Worm (Caenorhabditis elegans) whole organism, early embryonic: ENCODE results near the gene F22F1.3.

Source experiments
- aly-1 ChIP-seq: sonication (generic microtip); optimal IDR thresholded peaks from 2 replicates; lab custom pipeline; 2016; ENCODE audit warnings: missing genetic modification characterization, missing compliant biosample characterization
- ama-1 ChIP-seq: fragments of 150-350 bp; optimal IDR thresholded peaks from 2 replicates; lab custom pipeline; 2014
- ceh-13 ChIP-seq: fragments of 200-800 bp; sonication (Bioruptor generic); optimal IDR thresholded peaks from 2 replicates; lab custom pipeline; 2018; ENCODE audit warnings: mild to moderate bottlenecking, missing genetic modification characterization, missing compliant biosample characterization
- ets-7 ChIP-seq: sonication (generic microtip); optimal IDR thresholded peaks from 2 replicates; lab custom pipeline; 2016; ENCODE audit warnings: missing genotype, missing genetic modification characterization, missing compliant biosample characterization
- flt-1 ChIP-seq: fragments of 200-800 bp; sonication (Bioruptor generic); IDR thresholded peaks from 2 replicates; pipeline ENCODE4 v1.3.6; 2022; ENCODE audit warnings: missing genetic modification characterization, missing compliant biosample characterization
- scrt-1 ChIP-seq: fragments of 200-800 bp; sonication (Bioruptor generic); IDR thresholded peaks from 2 replicates; pipeline ENCODE4 v1.3.6; 2022; ENCODE audit warnings: missing genetic modification characterization, missing compliant biosample characterization
- sea-1 ChIP-seq: fragments of 200-800 bp; sonication (Bioruptor generic); conservative IDR thresholded peaks from 2 replicates; pipeline ENCODE4 v1.3.6; 2022; ENCODE audit warnings: missing genetic modification characterization, missing compliant biosample characterization

DNA sequence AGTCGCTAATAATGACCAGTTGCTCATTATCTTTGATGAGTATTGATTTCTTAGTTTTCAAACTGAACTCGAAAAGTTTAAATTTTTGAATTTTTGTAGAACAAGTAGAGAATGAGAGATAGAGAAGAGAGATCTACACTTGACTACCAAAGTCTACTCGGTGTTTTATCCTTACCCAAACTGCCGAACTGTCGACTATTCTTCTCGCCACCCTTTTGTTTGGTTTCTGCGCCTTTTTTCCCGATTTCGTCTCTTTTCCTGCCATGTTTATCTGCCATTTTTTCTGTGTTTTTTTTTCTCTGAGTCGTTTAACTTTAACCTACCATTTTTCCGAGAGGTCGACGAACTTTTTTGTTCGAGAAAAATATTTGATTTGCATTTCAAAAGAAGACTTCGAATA lies 39.7 kb downstream of the F22F1.3 start, which contains the start of gene C02B8.12:
- TF ChIP-seq ama-1 (lab: Kevin White, UChicago) = no peak
- TF ChIP-seq ets-7 = no peak
- TF ChIP-seq ceh-13 (GFP tag; lab: Kevin White, UChicago) = no peak
- no peak for TF ChIP-seq aly-1 (tag; lab: Kevin White, UChicago)
- no peak for TF ChIP-seq sea-1 (GFP tag; lab: Robert Waterston, UW)
- no peak for TF ChIP-seq flt-1 (GFP tag; lab: Robert Waterston, UW)
- TF ChIP-seq scrt-1 (GFP tag; lab: Robert Waterston, UW) = no peak
